Worm (Caenorhabditis elegans): ENCODE data around the gene ntr-2.

Gene ntr-2

ce11 chrX:14885855-14886254, 42.9 kb downstream of the ntr-2 start:
- TF ChIP-seq aha-1 (tag; optimal IDR thresholded peaks at IDR 0.05) (no peak), elt-3 (tag; optimal IDR thresholded peaks at IDR 0.05) (peak in 1 of 6 experiments; percentile 32), blmp-1 (tag; optimal IDR thresholded peaks at IDR 0.05) (peak; percentile 88)

DNA sequence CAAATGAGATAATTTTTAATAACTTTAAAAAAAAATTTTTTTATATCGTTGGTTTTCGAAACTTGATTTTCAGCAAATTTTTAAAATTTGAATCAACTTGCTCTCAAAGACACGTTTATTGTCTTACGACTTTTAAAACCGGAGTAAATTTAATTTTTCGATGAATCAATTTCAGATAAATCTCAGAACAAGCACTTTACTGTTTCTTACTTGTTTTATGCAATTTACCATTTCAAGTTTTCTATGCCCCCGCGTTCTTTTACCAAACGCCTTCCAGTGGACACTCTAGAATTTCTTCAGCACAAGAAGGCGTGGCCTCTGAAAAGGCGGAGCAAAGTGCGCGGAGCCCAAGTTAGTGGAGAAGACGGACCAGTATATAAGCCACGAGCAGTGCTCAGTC, 47.6 kb downstream of the ntr-2 start, which contains the start of gene flp-8:
Gene flp-8, plus strand, starts transcription at position 301 of the 400 bp plus-strand sequence.
- TF ChIP-seq jun-1 (tag; optimal IDR thresholded peaks at IDR 0.05) = no peak
- TF ChIP-seq grh-1 (GFP tag; IDR thresholded peaks at IDR 0.05) = no peak
- TF ChIP-seq unc-62 (GFP tag; optimal IDR thresholded peaks at IDR 0.05) = no peak
- no peak for TF ChIP-seq ces-1 (GFP tag; optimal IDR thresholded peaks at IDR 0.05)
- TF ChIP-seq lin-39 (tag; optimal IDR thresholded peaks at IDR 0.05) = no peak
- no peak for TF ChIP-seq sptf-1 (tag; optimal IDR thresholded peaks at IDR 0.05)
- TF ChIP-seq elt-2 (tag; optimal IDR thresholded peaks at IDR 0.05) = no peak
- no peak for TF ChIP-seq fkh-10 (GFP tag; optimal IDR thresholded peaks at IDR 0.05)
- TF ChIP-seq fkh-4 (tag; optimal IDR thresholded peaks at IDR 0.05; ENCODE audit: borderline replicate concordance) = no peak
- TF ChIP-seq C34B4.2 (tag; optimal IDR thresholded peaks at IDR 0.05) = no peak
- no peak for TF ChIP-seq swsn-7 (tag; optimal IDR thresholded peaks at IDR 0.05)

DNA sequence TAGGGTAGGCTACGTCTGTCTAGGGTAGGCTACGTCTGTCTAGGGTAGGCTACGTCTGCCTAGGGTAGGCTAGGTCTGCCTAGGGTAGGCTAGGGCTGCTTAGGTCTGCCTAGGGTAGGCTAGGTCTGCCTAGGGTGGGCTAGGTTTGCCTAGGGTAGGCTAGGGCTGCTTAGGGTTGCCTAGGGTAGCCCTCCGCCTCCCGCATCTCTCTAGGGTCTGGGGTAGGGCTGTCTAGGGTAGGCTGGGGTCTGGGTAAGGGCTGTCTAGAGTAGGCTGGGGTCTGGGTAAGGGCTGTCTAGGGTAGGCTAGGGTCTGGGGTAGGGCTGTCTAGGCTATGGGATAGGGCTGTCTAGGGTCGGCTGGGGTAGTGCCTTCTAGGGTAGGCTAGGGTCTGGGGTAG, 51.1 kb downstream of the ntr-2 start:
- TF ChIP-seq blmp-1 (tag; optimal IDR thresholded peaks at IDR 0.05) (no peak), dpl-1 (GFP tag; optimal IDR thresholded peaks at IDR 0.05) (no peak), mep-1 (tag; optimal IDR thresholded peaks at IDR 0.05) (no peak)

DNA sequence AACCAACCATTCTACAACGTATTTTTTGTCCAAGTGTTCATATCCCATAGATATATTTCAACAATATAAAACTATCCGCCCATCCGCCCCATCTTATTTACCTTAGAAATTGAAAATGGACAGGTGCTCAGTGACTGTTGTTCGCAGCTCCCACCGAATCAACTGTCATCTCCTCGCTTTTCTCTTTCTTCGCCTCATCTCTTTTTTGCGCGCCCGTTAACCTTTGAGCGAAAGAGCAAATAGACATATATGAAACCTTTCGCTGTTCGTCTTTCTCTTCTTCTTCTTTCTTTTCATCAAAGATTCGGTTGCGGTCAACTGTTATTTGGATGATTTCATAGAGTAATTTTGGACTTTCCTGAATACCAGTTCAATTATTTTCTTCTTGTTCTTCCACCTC, 53.1 kb downstream of the ntr-2 start, which contains the start of gene sssh-1:
Gene sssh-1, plus strand, starts transcription at position 301 of the 400 bp plus-strand sequence.
- TF ChIP-seq ama-1 (optimal IDR thresholded peaks at IDR 0.05) (no peak), hpl-2 (GFP tag; optimal IDR thresholded peaks at IDR 0.05) (no peak), C34B4.2 (tag; optimal IDR thresholded peaks at IDR 0.05) (no peak), nhr-28 (tag; optimal IDR thresholded peaks at IDR 0.05) (no peak), lir-3 (tag; optimal IDR thresholded peaks at IDR 0.05; ENCODE audit: poor library complexity) (no peak), lin-35 (GFP tag; optimal IDR thresholded peaks at IDR 0.05) (no peak), efl-1 (optimal IDR thresholded peaks at IDR 0.05) (no peak), efl-1 (GFP tag; optimal IDR thresholded peaks at IDR 0.05 in 1 of 2) (no peak), ceh-90 (tag; optimal IDR thresholded peaks at IDR 0.05) (no peak), hlh-4 (tag; optimal IDR thresholded peaks at IDR 0.05) (no peak), efl-3 (GFP tag; optimal IDR thresholded peaks at IDR 0.05) (no peak), C04F5.9 (tag; optimal IDR thresholded peaks at IDR 0.05) (no peak)
